Worm (Caenorhabditis elegans) whole organism, L1 larva: Measurements from ENCODE around the gene Y41C4A.22.

Experiments
- ceh-63 ChIP-seq: fragments of 200-800 bp; sonication (Bioruptor generic); optimal IDR thresholded peaks from 2 replicates; lab custom pipeline; 2018; ENCODE audit warnings: mild to moderate bottlenecking, missing genetic modification characterization, missing compliant biosample characterization
- fkh-10 ChIP-seq: sonication (generic microtip); optimal IDR thresholded peaks from 2 replicates; lab custom pipeline; 2017; ENCODE audit warnings: missing biosample characterization, missing genetic modification reagents, missing genetic modification characterization

- no peak for TF ChIP-seq fkh-10
- no peak for TF ChIP-seq ceh-63 (GFP tag; lab: Kevin White, UChicago)
These were observed 6.8 kb downstream of the Y41C4A.22 start for ce11 chrIII:11701863-11702262.
